Fruit fly (Drosophila melanogaster) whole organism, embryonic: ENCODE results near the gene Sfp26Ad.

Experiments
- Asciz ChIP-seq: fragments of 200-800 bp; sonication (Bioruptor generic); optimal IDR thresholded peaks from 2 replicates; lab custom pipeline; 2017; ENCODE audit warnings: missing biosample characterization, mild to moderate bottlenecking, missing genetic modification characterization, missing genetic modification reagents
- BtbVII ChIP-seq: fragments of 200-800 bp; sonication (Bioruptor generic); optimal IDR thresholded peaks from 3 replicates; lab custom pipeline; 2017; ENCODE audit warnings: missing biosample characterization, mild to moderate bottlenecking, missing genetic modification characterization
- C15 ChIP-seq: fragments of 200-800 bp; sonication (Bioruptor generic); IDR thresholded peaks from 3 replicates; pipeline ENCODE4 v1.3.6; 2022; ENCODE audit warnings: missing biosample characterization, missing genetic modification characterization
- CG10209 ChIP-seq: fragments of 200-800 bp; sonication (Bioruptor generic); optimal IDR thresholded peaks from 3 replicates; lab custom pipeline; 2017; ENCODE audit warnings: missing biosample characterization, mild to moderate bottlenecking, missing genetic modification characterization, missing genetic modification reagents
- CG10366 ChIP-seq: fragments of 200-800 bp; sonication (Bioruptor generic); IDR thresholded peaks from 2 replicates; pipeline ENCODE4 v1.3.6; 2022; ENCODE audit warnings: missing biosample characterization, missing genetic modification characterization
- CG10654 ChIP-seq: fragments of 200-800 bp; sonication (Bioruptor generic); optimal IDR thresholded peaks from 2 replicates; lab custom pipeline; 2016; ENCODE audit warnings: missing biosample characterization, missing genetic modification characterization
- CG10959 ChIP-seq: fragments of 200-800 bp; sonication (Bioruptor generic); IDR thresholded peaks from 2 replicates; pipeline ENCODE4 v1.3.6; 2022; ENCODE audit warnings: missing biosample characterization, missing genetic modification characterization
- CG13894 ChIP-seq: fragments of 200-800 bp; sonication (Bioruptor generic); optimal IDR thresholded peaks from 3 replicates; lab custom pipeline; 2018; ENCODE audit warnings: missing biosample characterization, mild to moderate bottlenecking, missing genetic modification characterization, moderate library complexity
- CG14441 ChIP-seq: fragments of 200-800 bp; sonication (Bioruptor generic); IDR thresholded peaks from 2 replicates; pipeline ENCODE4 v1.3.6; 2022; ENCODE audit warnings: missing biosample characterization, missing genetic modification characterization
- CG15011 ChIP-seq: fragments of 200-800 bp; sonication (Bioruptor generic); optimal IDR thresholded peaks from 3 replicates; lab custom pipeline; 2018; ENCODE audit warnings: missing biosample characterization, mild to moderate bottlenecking, missing genetic modification characterization
- CG15696 ChIP-seq: fragments of 200-800 bp; sonication (Bioruptor generic); optimal IDR thresholded peaks from 2 replicates; lab custom pipeline; 2019; ENCODE audit warnings: missing biosample characterization, mild to moderate bottlenecking, missing genetic modification characterization, moderate library complexity
- CG17385 ChIP-seq: fragments of 200-800 bp; sonication (Bioruptor generic); optimal IDR thresholded peaks from 3 replicates; lab custom pipeline; 2018; ENCODE audit warnings: missing biosample characterization, mild to moderate bottlenecking, missing genetic modification characterization
- CG18764 ChIP-seq: fragments of 200-800 bp; sonication (Bioruptor generic); optimal IDR thresholded peaks from 3 replicates; lab custom pipeline; 2016; ENCODE audit warnings: missing biosample characterization, missing genetic modification characterization
- CG2116 ChIP-seq: fragments of 200-800 bp; sonication (Bioruptor generic); optimal IDR thresholded peaks from 3 replicates; lab custom pipeline; 2018; ENCODE audit warnings: missing biosample characterization, mild to moderate bottlenecking, missing genetic modification characterization
- CG2120 ChIP-seq: fragments of 200-800 bp; sonication (Bioruptor generic); optimal IDR thresholded peaks from 3 replicates; lab custom pipeline; 2016; ENCODE audit warnings: missing biosample characterization, missing genetic modification characterization
- CG2129 ChIP-seq: fragments of 200-800 bp; sonication (Bioruptor generic); IDR thresholded peaks from 2 replicates; pipeline ENCODE4 v1.3.6; 2022; ENCODE audit warnings: missing biosample characterization, missing genetic modification characterization; ENCODE audit not compliant: partially characterized antibody
- CG32532 ChIP-seq: fragments of 200-800 bp; sonication (Bioruptor generic); IDR thresholded peaks from 2 replicates; pipeline ENCODE4 v1.3.6; 2022; ENCODE audit warnings: missing biosample characterization, missing genetic modification characterization
- CG6254 ChIP-seq: fragments of 200-800 bp; sonication (Bioruptor generic); optimal IDR thresholded peaks from 3 replicates; lab custom pipeline; 2017; ENCODE audit warnings: mild to moderate bottlenecking, missing biosample characterization, missing genetic modification reagents, missing genetic modification characterization
- CG7372 ChIP-seq: fragments of 200-800 bp; sonication (Bioruptor generic); IDR thresholded peaks from 2 replicates; pipeline ENCODE4 v1.3.6; 2022; ENCODE audit warnings: missing biosample characterization, missing genetic modification characterization
- CG7987 ChIP-seq: fragments of 200-800 bp; sonication (Bioruptor generic); optimal IDR thresholded peaks from 2 replicates; lab custom pipeline; 2018; ENCODE audit warnings: missing biosample characterization, mild to moderate bottlenecking, missing genetic modification characterization, moderate library complexity
- CG9727 ChIP-seq: fragments of 200-800 bp; sonication (Bioruptor generic); optimal IDR thresholded peaks from 3 replicates; lab custom pipeline; 2017; ENCODE audit warnings: missing biosample characterization, mild to moderate bottlenecking, missing genetic modification characterization
- CrebB ChIP-seq: fragments of 200-800 bp; sonication (Bioruptor generic); optimal IDR thresholded peaks from 3 replicates; lab custom pipeline; 2018; ENCODE audit warnings: missing biosample characterization, mild to moderate bottlenecking, missing genetic modification characterization
- Dbx ChIP-seq: fragments of 200-800 bp; sonication (Bioruptor generic); IDR thresholded peaks from 3 replicates; pipeline ENCODE4 v1.3.6; 2022; ENCODE audit warnings: missing biosample characterization, missing genetic modification characterization
- Dfd ChIP-seq, 2 experiments: fragments of >200 bp; optimal IDR thresholded peaks; 2 replicates each; lab custom pipeline; 2017; ENCODE audit warnings: missing biosample characterization in 2 of 2, missing genetic modification characterization in 2 of 2
- Hmr ChIP-seq: fragments of 200-800 bp; sonication (Bioruptor generic); optimal IDR thresholded peaks from 3 replicates; lab custom pipeline; 2017; ENCODE audit warnings: mild to moderate bottlenecking, missing biosample characterization, missing genetic modification reagents, missing genetic modification characterization
- Kr ChIP-seq: fragments of 200-800 bp; sonication (Bioruptor generic); optimal IDR thresholded peaks from 2 replicates; lab custom pipeline; 2017; ENCODE audit warnings: missing biosample characterization, mild to moderate bottlenecking, missing genetic modification characterization
- Mrtf ChIP-seq: fragments of 200-800 bp; sonication (Bioruptor generic); IDR thresholded peaks from 3 replicates; pipeline ENCODE4 v1.3.6; 2022; ENCODE audit warnings: missing biosample characterization, missing genetic modification characterization
- NC2α ChIP-seq: fragments of 200-800 bp; sonication (Bioruptor generic); optimal IDR thresholded peaks from 2 replicates; lab custom pipeline; 2016; ENCODE audit warnings: missing biosample characterization, missing genetic modification characterization
- NK7.1 ChIP-seq: fragments of 200-800 bp; sonication (Bioruptor generic); optimal IDR thresholded peaks from 3 replicates; lab custom pipeline; 2016; ENCODE audit warnings: missing biosample characterization, missing genetic modification characterization
- Nf-YB ChIP-seq: fragments of 200-800 bp; sonication (Bioruptor generic); optimal IDR thresholded peaks from 3 replicates; lab custom pipeline; 2019; ENCODE audit warnings: missing biosample characterization, mild to moderate bottlenecking, missing genetic modification characterization, moderate library complexity
- NfI ChIP-seq: fragments of 200-800 bp; sonication (Bioruptor generic); optimal IDR thresholded peaks from 3 replicates; lab custom pipeline; 2018; ENCODE audit warnings: missing biosample characterization, mild to moderate bottlenecking, missing genetic modification characterization, moderate library complexity
- Rx ChIP-seq: fragments of 200-800 bp; sonication (Bioruptor generic); IDR thresholded peaks from 2 replicates; pipeline ENCODE4 v1.3.6; 2022; ENCODE audit warnings: missing biosample characterization, missing genetic modification characterization
- Scr ChIP-seq: fragments of 200-800 bp; sonication (Bioruptor generic); IDR thresholded peaks from 2 replicates; pipeline ENCODE4 v1.3.6; 2022; ENCODE audit warnings: missing biosample characterization, missing genetic modification characterization; ENCODE audit not compliant: partially characterized antibody
- Six4 ChIP-seq: fragments of 200-800 bp; sonication (Bioruptor generic); optimal IDR thresholded peaks from 2 replicates; lab custom pipeline; 2016; ENCODE audit warnings: missing biosample characterization, missing genetic modification characterization
- al ChIP-seq: fragments of 200-800 bp; sonication (Bioruptor generic); IDR thresholded peaks from 2 replicates; pipeline ENCODE4 v1.3.6; 2022; ENCODE audit warnings: missing biosample characterization, missing genetic modification characterization
- bowl ChIP-seq: fragments of 200-800 bp; sonication (Bioruptor generic); IDR thresholded peaks from 2 replicates; pipeline ENCODE4 v1.3.6; 2022; ENCODE audit warnings: missing biosample characterization, missing genetic modification characterization
- chif ChIP-seq, 2 experiments: fragments of 200-800 bp; sonication (Bioruptor generic); optimal IDR thresholded peaks; 3 replicates each; lab custom pipeline; 2016; ENCODE audit warnings: missing biosample characterization in 2 of 2, missing genetic modification characterization in 2 of 2
- dimm ChIP-seq: fragments of 200-800 bp; sonication (Bioruptor generic); IDR thresholded peaks from 2 replicates; pipeline ENCODE4 v1.3.6; 2022; ENCODE audit warnings: missing biosample characterization, missing genetic modification characterization
- eve ChIP-seq, 2 experiments: fragments of >200 bp; optimal IDR thresholded peaks; 2 replicates each; lab custom pipeline; 2017; ENCODE audit warnings: missing biosample characterization in 2 of 2, missing genetic modification characterization in 2 of 2
- ewg ChIP-seq: fragments of 200-800 bp; sonication (Bioruptor generic); optimal IDR thresholded peaks from 3 replicates; lab custom pipeline; 2017; ENCODE audit warnings: mild to moderate bottlenecking, missing biosample characterization, missing genetic modification reagents, missing genetic modification characterization
- ftz-f1 ChIP-seq: fragments of 200-800 bp; sonication (Bioruptor generic); optimal IDR thresholded peaks from 2 replicates; lab custom pipeline; 2016; ENCODE audit warnings: missing biosample characterization, missing genetic modification characterization
- gfzf ChIP-seq: fragments of 200-800 bp; sonication (Bioruptor generic); optimal IDR thresholded peaks from 2 replicates; lab custom pipeline; 2016; ENCODE audit warnings: missing biosample characterization, mild to moderate bottlenecking, missing genetic modification characterization, moderate library complexity
- jumu ChIP-seq: fragments of 200-800 bp; sonication (Bioruptor generic); optimal IDR thresholded peaks from 3 replicates; lab custom pipeline; 2016; ENCODE audit warnings: missing biosample characterization, missing genetic modification characterization
- kah ChIP-seq: fragments of 200-800 bp; sonication (Bioruptor generic); optimal IDR thresholded peaks from 2 replicates; lab custom pipeline; 2018; ENCODE audit warnings: missing biosample characterization, mild to moderate bottlenecking, missing genetic modification characterization
- nmo ChIP-seq: fragments of 200-800 bp; sonication (Bioruptor generic); optimal IDR thresholded peaks from 2 replicates; lab custom pipeline; 2018; ENCODE audit warnings: missing biosample characterization, mild to moderate bottlenecking, missing genetic modification characterization, moderate library complexity
- phol ChIP-seq: fragments of 200-800 bp; sonication (Bioruptor generic); optimal IDR thresholded peaks from 3 replicates; lab custom pipeline; 2018; ENCODE audit warnings: missing biosample characterization, mild to moderate bottlenecking, missing genetic modification characterization, moderate library complexity
- pita ChIP-seq: fragments of 200-800 bp; sonication (Bioruptor generic); optimal IDR thresholded peaks from 2 replicates; lab custom pipeline; 2017; ENCODE audit warnings: missing biosample characterization, mild to moderate bottlenecking, missing genetic modification characterization
- pros ChIP-seq: fragments of 200-800 bp; sonication (Bioruptor generic); optimal IDR thresholded peaks from 3 replicates; lab custom pipeline; 2019; ENCODE audit warnings: missing biosample characterization, mild to moderate bottlenecking, missing genetic modification characterization, moderate library complexity
- tin ChIP-seq: fragments of 200-800 bp; sonication (Bioruptor generic); optimal IDR thresholded peaks from 3 replicates; lab custom pipeline; 2016; ENCODE audit warnings: missing biosample characterization, missing genetic modification characterization
- wek ChIP-seq: fragments of 200-800 bp; sonication (Bioruptor generic); optimal IDR thresholded peaks from 3 replicates; lab custom pipeline; 2018; ENCODE audit warnings: missing biosample characterization, mild to moderate bottlenecking, missing genetic modification characterization, moderate library complexity
- zf30C ChIP-seq: fragments of 200-800 bp; sonication (Bioruptor generic); optimal IDR thresholded peaks from 3 replicates; lab custom pipeline; 2018; ENCODE audit warnings: missing biosample characterization, mild to moderate bottlenecking, missing genetic modification characterization

The Sfp26Ad gene

dm6 chr2L:5986094-5986493, 43.0 kb upstream of the Sfp26Ad start, which contains the start of gene ifc (continued):
- TF ChIP-seq CG10366, result no peak
- no peak for TF ChIP-seq CG14441 (GFP tag; lab: Robert Waterston, UW)
- peak; percentile 77 for TF ChIP-seq phol (tag; lab: Kevin White, UChicago)
- no peak for TF ChIP-seq NK7.1
- peak; percentile 20 for TF ChIP-seq CG10209 (GFP tag; lab: Kevin White, UChicago)
- no peak for TF ChIP-seq Asciz (GFP tag; lab: Kevin White, UChicago)
- TF ChIP-seq ftz-f1 (GFP tag; lab: Kevin White, UChicago), result no peak
- TF ChIP-seq CG2120 (GFP tag; lab: Kevin White, UChicago), result peak; percentile 80
- peak in 1 of 2 experiments; percentile 59 for TF ChIP-seq chif (GFP tag; optimal IDR thresholded peaks at IDR 0.05; lab: Kevin White, UChicago)
- TF ChIP-seq nmo (GFP tag; lab: Kevin White, UChicago), result peak; percentile 76
- no peak for TF ChIP-seq CG2129 (GFP tag; lab: Robert Waterston, UW)
- TF ChIP-seq CG13894 (tag; lab: Kevin White, UChicago), result peak; percentile 89
- no peak for TF ChIP-seq CG15011 (GFP tag; lab: Kevin White, UChicago)
- TF ChIP-seq Hmr (GFP tag; lab: Kevin White, UChicago), result peak; percentile 73
- TF ChIP-seq CG15696, result peak; percentile 40
- TF ChIP-seq Rx (GFP tag; lab: Robert Waterston, UW), result no peak
- peak in 1 of 2 experiments; percentile 80 for TF ChIP-seq Dfd (GFP tag; optimal IDR thresholded peaks at IDR 0.05; lab: Kevin White, UChicago)
- TF ChIP-seq pita (GFP tag; lab: Kevin White, UChicago), result no peak
- no peak for TF ChIP-seq Kr
- TF ChIP-seq eve (GFP tag; optimal IDR thresholded peaks at IDR 0.05; lab: Kevin White, UChicago), result no peak
- no peak for TF ChIP-seq al
- no peak for TF ChIP-seq C15 (GFP tag; lab: Robert Waterston, UW)
- TF ChIP-seq BtbVII (GFP tag; lab: Kevin White, UChicago), result no peak
- TF ChIP-seq CG18764 (GFP tag; lab: Kevin White, UChicago), result peak; percentile 40
- no peak for TF ChIP-seq dimm (GFP tag; lab: Robert Waterston, UW)
- TF ChIP-seq CG9727 (GFP tag; lab: Kevin White, UChicago), result peak; percentile 54
- TF ChIP-seq pros (GFP tag; lab: Kevin White, UChicago), result no peak
- peak; percentile 19 for TF ChIP-seq Nf-YB (GFP tag; lab: Kevin White, UChicago)
- TF ChIP-seq Dbx (GFP tag; lab: Robert Waterston, UW), result no peak
- peak; percentile 7 for TF ChIP-seq Six4 (GFP tag; lab: Kevin White, UChicago)
- no peak for TF ChIP-seq Scr (GFP tag; lab: Robert Waterston, UW)
- peak; percentile 7 for TF ChIP-seq CrebB (tag; lab: Kevin White, UChicago)
- peak; percentile 35 for TF ChIP-seq tin
- TF ChIP-seq CG6254 (GFP tag; lab: Kevin White, UChicago), result peak; percentile 0
- TF ChIP-seq bowl, result no peak
- TF ChIP-seq NC2α (GFP tag; lab: Kevin White, UChicago), result no peak
- peak; percentile 77 for TF ChIP-seq NfI (GFP tag; lab: Kevin White, UChicago)
- peak; percentile 42 for TF ChIP-seq CG10654 (GFP tag; lab: Kevin White, UChicago)
- no peak for TF ChIP-seq Mrtf (GFP tag; lab: Robert Waterston, UW)
- peak; percentile 49 for TF ChIP-seq ewg (GFP tag; lab: Kevin White, UChicago)
- TF ChIP-seq kah (GFP tag; lab: Kevin White, UChicago), result peak; percentile 18
- TF ChIP-seq zf30C, result peak; percentile 8
- TF ChIP-seq CG32532 (GFP tag; lab: Robert Waterston, UW), result no peak
- TF ChIP-seq gfzf, result peak; percentile 61
- no peak for TF ChIP-seq CG10959 (GFP tag; lab: Robert Waterston, UW)
- TF ChIP-seq jumu, result peak; percentile 71
- TF ChIP-seq CG17385 (GFP tag; lab: Kevin White, UChicago), result peak; percentile 35
- TF ChIP-seq CG2116 (GFP tag; lab: Kevin White, UChicago), result peak; percentile 69
- no peak for TF ChIP-seq CG7372 (GFP tag; lab: Robert Waterston, UW)
- peak; percentile 6 for TF ChIP-seq CG7987 (GFP tag; lab: Kevin White, UChicago)
- TF ChIP-seq wek (GFP tag; lab: Kevin White, UChicago), result peak; percentile 30
